Worm (Caenorhabditis elegans) whole organism, L4 larva: Measurements from ENCODE around the gene snf-5.

Experiments used
- D1046.2 ChIP-seq: fragments of 200-800 bp; sonication (Bioruptor generic); IDR thresholded peaks from 2 replicates; pipeline ENCODE4 v1.3.6; 2022; ENCODE audit warnings: missing genetic modification characterization, missing compliant biosample characterization
- F44E2.7 ChIP-seq: fragments of 200-800 bp; sonication (Bioruptor generic); IDR thresholded peaks from 2 replicates; pipeline ENCODE4 v2.1.2; 2022; ENCODE audit warnings: missing genetic modification characterization, missing compliant biosample characterization
- R02D3.7 ChIP-seq: fragments of 150-350 bp; sonication (generic microtip); optimal IDR thresholded peaks from 3 replicates; lab custom pipeline; 2014; ENCODE audit warnings: missing biosample characterization, missing genetic modification characterization
- T20F7.1 ChIP-seq: fragments of 200-800 bp; sonication (Bioruptor generic); optimal IDR thresholded peaks from 2 replicates; lab custom pipeline; 2018; ENCODE audit warnings: mild to moderate bottlenecking, missing genetic modification characterization, missing compliant biosample characterization
- Y105C5A.15 ChIP-seq: fragments of 200-800 bp; sonication (Bioruptor generic); IDR thresholded peaks from 2 replicates; pipeline ENCODE4 v1.3.6; 2022; ENCODE audit warnings: missing genetic modification characterization, missing compliant biosample characterization
- Y5F2A.4 ChIP-seq: fragments of 200-800 bp; sonication (Bioruptor generic); optimal IDR thresholded peaks from 2 replicates; lab custom pipeline; 2018; ENCODE audit warnings: mild to moderate bottlenecking, missing genetic modification characterization, missing compliant biosample characterization
- ZK546.5 ChIP-seq, 2 experiments: sonication (generic microtip); optimal IDR thresholded peaks; 2 replicates each; lab custom pipeline; 2017; ENCODE audit warnings: missing biosample characterization in 2 of 2, missing genetic modification characterization in 2 of 2
- ceh-20 ChIP-seq: fragments of 200-800 bp; sonication (Bioruptor generic); IDR thresholded peaks from 2 replicates; pipeline ENCODE4 v1.3.6; 2022; ENCODE audit warnings: missing genetic modification reagents, missing genetic modification characterization, missing compliant biosample characterization
- ceh-32 ChIP-seq: sonication (generic microtip); optimal IDR thresholded peaks from 2 replicates; lab custom pipeline; 2016; ENCODE audit warnings: mild to moderate bottlenecking, missing genetic modification characterization, missing compliant biosample characterization; ENCODE audit not compliant: poor library complexity
- ces-1 ChIP-seq: fragments of 150-350 bp; sonication (generic microtip); optimal IDR thresholded peaks from 4 replicates; lab custom pipeline; 2014; ENCODE audit warnings: missing biosample characterization, missing genetic modification reagents, missing genetic modification characterization
- ctbp-1 ChIP-seq: fragments of 200-800 bp; sonication (Bioruptor generic); IDR thresholded peaks from 2 replicates; pipeline ENCODE4 v1.3.6; 2022; ENCODE audit warnings: missing genetic modification reagents, missing genetic modification characterization, missing compliant biosample characterization
- daf-16 ChIP-seq, 3 experiments: sonication (generic microtip); optimal IDR thresholded peaks; 2 replicates each; lab custom pipeline; 2016 to 2017; ENCODE audit warnings: missing genetic modification characterization in 3 of 3, missing genetic modification reagents in 3 of 3, mild to moderate bottlenecking in 2 of 3, missing compliant biosample characterization in 2 of 3, missing biosample characterization in 1 of 3, moderate library complexity in 1 of 3
- dmd-6 ChIP-seq: fragments of 200-800 bp; sonication (Bioruptor generic); IDR thresholded peaks from 2 replicates; pipeline ENCODE4 v1.3.6; 2022; ENCODE audit warnings: missing genetic modification reagents, missing genetic modification characterization, missing compliant biosample characterization
- dmd-9 ChIP-seq: fragments of 200-800 bp; sonication (Bioruptor generic); IDR thresholded peaks from 2 replicates; pipeline ENCODE4 v1.3.6; 2022; ENCODE audit warnings: missing genetic modification reagents, missing genetic modification characterization, missing compliant biosample characterization
- dpl-1 ChIP-seq: fragments of 150-350 bp; optimal IDR thresholded peaks from 2 replicates; lab custom pipeline; 2014; ENCODE audit warnings: missing biosample characterization, missing genetic modification reagents, missing genetic modification characterization
- dve-1 ChIP-seq: sonication (generic microtip); optimal IDR thresholded peaks from 2 replicates; lab custom pipeline; 2017; ENCODE audit warnings: antibody characterized with exemption, mild to moderate bottlenecking, missing genetic modification characterization, missing compliant biosample characterization; ENCODE audit not compliant: insufficient read depth
- egl-43 ChIP-seq: fragments of 200-800 bp; sonication (Bioruptor generic); IDR thresholded peaks from 2 replicates; pipeline ENCODE4 v1.3.6; 2022; ENCODE audit warnings: missing genetic modification reagents, missing genetic modification characterization, missing compliant biosample characterization
- gei-8 ChIP-seq: fragments of 200-800 bp; sonication (Bioruptor generic); optimal IDR thresholded peaks from 2 replicates; lab custom pipeline; 2018; ENCODE audit warnings: mild to moderate bottlenecking, missing genetic modification characterization, missing compliant biosample characterization
- hlh-11 ChIP-seq: fragments of 200-800 bp; sonication (Bioruptor generic); optimal IDR thresholded peaks from 2 replicates; lab custom pipeline; 2018; ENCODE audit warnings: mild to moderate bottlenecking, missing genetic modification characterization, missing compliant biosample characterization
- hlh-30 ChIP-seq: sonication (generic microtip); optimal IDR thresholded peaks from 2 replicates; lab custom pipeline; 2017; ENCODE audit warnings: antibody characterized with exemption, mild to moderate bottlenecking, missing genetic modification characterization, missing compliant biosample characterization; ENCODE audit not compliant: insufficient read depth
- lin-1 ChIP-seq: fragments of 200-800 bp; sonication (Bioruptor generic); IDR thresholded peaks from 2 replicates; pipeline ENCODE4 v1.3.6; 2022; ENCODE audit warnings: missing genetic modification reagents, missing genetic modification characterization, missing compliant biosample characterization
- lin-13 ChIP-seq: fragments of 150-350 bp; optimal IDR thresholded peaks from 2 replicates; lab custom pipeline; 2014; ENCODE audit warnings: missing biosample characterization, missing genetic modification reagents, missing genetic modification characterization
- lin-38 ChIP-seq: fragments of 200-800 bp; sonication (Bioruptor generic); IDR thresholded peaks from 2 replicates; pipeline ENCODE4 v1.3.6; 2022; ENCODE audit warnings: missing genetic modification reagents, missing genetic modification characterization, missing compliant biosample characterization
- madf-5 ChIP-seq, 2 experiments: fragments of 200-800 bp; sonication (Bioruptor generic); IDR thresholded peaks; 2 replicates each; pipeline ENCODE4 v1.3.6; 2022; ENCODE audit warnings: missing compliant biosample characterization in 2 of 2, missing genetic modification characterization in 2 of 2
- mdt-29 ChIP-seq: fragments of 200-800 bp; sonication (Bioruptor generic); IDR thresholded peaks from 2 replicates; pipeline ENCODE4 v1.3.6; 2022; ENCODE audit warnings: missing genetic modification reagents, missing genetic modification characterization, missing compliant biosample characterization
- mes-2 ChIP-seq: sonication (generic microtip); optimal IDR thresholded peaks from 2 replicates; lab custom pipeline; 2016; ENCODE audit warnings: missing genotype, mild to moderate bottlenecking, missing genetic modification characterization, missing compliant biosample characterization; ENCODE audit not compliant: poor library complexity, severe bottlenecking
- mxl-2 ChIP-seq: fragments of 200-800 bp; sonication (Bioruptor generic); conservative IDR thresholded peaks from 2 replicates; pipeline ENCODE4 v1.3.6; 2022; ENCODE audit warnings: missing genetic modification reagents, missing genetic modification characterization, missing compliant biosample characterization
- mxl-3 ChIP-seq: fragments of 200-800 bp; sonication (Bioruptor generic); optimal IDR thresholded peaks from 2 replicates; lab custom pipeline; 2018; ENCODE audit warnings: mild to moderate bottlenecking, missing genetic modification characterization, missing compliant biosample characterization
- nhr-102 ChIP-seq: sonication (generic microtip); optimal IDR thresholded peaks from 2 replicates; lab custom pipeline; 2016; ENCODE audit warnings: mild to moderate bottlenecking, missing genetic modification characterization, moderate library complexity, missing compliant biosample characterization
- nhr-11 ChIP-seq: fragments of 150-350 bp; optimal IDR thresholded peaks from 2 replicates; lab custom pipeline; 2014; ENCODE audit warnings: missing biosample characterization, missing genetic modification characterization
- nhr-111 ChIP-seq: fragments of 200-800 bp; sonication (Bioruptor generic); optimal IDR thresholded peaks from 2 replicates; lab custom pipeline; 2018; ENCODE audit warnings: mild to moderate bottlenecking, missing genetic modification characterization, missing compliant biosample characterization
- nhr-237 ChIP-seq: sonication (generic microtip); optimal IDR thresholded peaks from 2 replicates; lab custom pipeline; 2017; ENCODE audit warnings: missing biosample characterization, missing genetic modification characterization
- nhr-25 ChIP-seq: sonication (generic microtip); optimal IDR thresholded peaks from 2 replicates; lab custom pipeline; 2017; ENCODE audit warnings: missing genetic modification characterization, mild to moderate bottlenecking, missing compliant biosample characterization, antibody characterized with exemption, moderate library complexity, borderline replicate concordance; ENCODE audit not compliant: insufficient read depth
- nhr-28 ChIP-seq: fragments of 150-350 bp; optimal IDR thresholded peaks from 2 replicates; lab custom pipeline; 2014; ENCODE audit warnings: missing biosample characterization, missing genetic modification characterization
- nhr-41 ChIP-seq: fragments of 200-800 bp; sonication (Bioruptor generic); IDR thresholded peaks from 2 replicates; pipeline ENCODE4 v1.3.6; 2022; ENCODE audit warnings: missing genetic modification reagents, missing genetic modification characterization, missing compliant biosample characterization
- nhr-76 ChIP-seq: fragments of 150-350 bp; optimal IDR thresholded peaks from 2 replicates; lab custom pipeline; 2014; ENCODE audit warnings: missing biosample characterization, missing genetic modification characterization
- php-3 ChIP-seq: fragments of 200-800 bp; sonication (Bioruptor generic); IDR thresholded peaks from 2 replicates; pipeline ENCODE4 v1.3.6; 2022; ENCODE audit warnings: missing genetic modification reagents, missing genetic modification characterization, missing compliant biosample characterization
- pqm-1 ChIP-seq: sonication (generic microtip); optimal IDR thresholded peaks from 2 replicates; lab custom pipeline; 2017; ENCODE audit warnings: missing biosample characterization, missing genetic modification characterization
- saeg-2 ChIP-seq: fragments of 200-800 bp; sonication (Bioruptor generic); IDR thresholded peaks from 2 replicates; pipeline ENCODE4 v1.3.6; 2022; ENCODE audit warnings: missing genetic modification reagents, missing genetic modification characterization, missing compliant biosample characterization
- tag-97 ChIP-seq: fragments of 200-800 bp; sonication (Bioruptor generic); IDR thresholded peaks from 2 replicates; pipeline ENCODE4 v1.3.6; 2022; ENCODE audit warnings: missing genetic modification characterization, missing compliant biosample characterization
- tra-1 ChIP-seq: fragments of 200-800 bp; sonication (Bioruptor generic); IDR thresholded peaks from 2 replicates; pipeline ENCODE4 v1.3.6; 2022; ENCODE audit warnings: missing genetic modification reagents, missing genetic modification characterization, missing compliant biosample characterization
- zfp-3 ChIP-seq: fragments of 200-800 bp; sonication (Bioruptor generic); conservative IDR thresholded peaks from 2 replicates; pipeline ENCODE4 v1.3.6; 2022; ENCODE audit warnings: missing genetic modification reagents, missing genetic modification characterization, missing compliant biosample characterization
- zip-2 ChIP-seq: fragments of 150-350 bp; optimal IDR thresholded peaks from 2 replicates; lab custom pipeline; 2014; ENCODE audit warnings: missing biosample characterization, missing genetic modification characterization
- ztf-11 ChIP-seq: fragments of 150-350 bp; optimal IDR thresholded peaks from 2 replicates; lab custom pipeline; 2014; ENCODE audit warnings: missing biosample characterization, missing genetic modification characterization

The snf-5 gene

ce11 chrII:12895078-12895670 is 29.6 kb upstream of the snf-5 start, which contains the start of the genes clec-62 and clec-63 (continued):
- TF ChIP-seq lin-38 (GFP tag; lab: Robert Waterston, UW) (no peak), mxl-2 (GFP tag; lab: Robert Waterston, UW) (no peak), zip-2 (tag; lab: Kevin White, UChicago) (no peak), hlh-30 (no peak), D1046.2 (GFP tag; lab: Robert Waterston, UW) (no peak), madf-5 (GFP tag; IDR thresholded peaks at IDR 0.05; lab: Robert Waterston, UW) (no peak), egl-43 (GFP tag; lab: Robert Waterston, UW) (no peak), pqm-1 (tag; lab: Kevin White, UChicago) (peak; percentile 95), nhr-111 (GFP tag; lab: Kevin White, UChicago) (no peak), ZK546.5 (tag; optimal IDR thresholded peaks at IDR 0.05; lab: Kevin White, UChicago) (no peak), Y105C5A.15 (no peak), zfp-3 (GFP tag; lab: Robert Waterston, UW) (no peak), F44E2.7 (GFP tag; lab: Robert Waterston, UW) (no peak), ceh-32 (tag; lab: Kevin White, UChicago) (no peak), ces-1 (GFP tag; lab: Kevin White, UChicago) (no peak), saeg-2 (GFP tag; lab: Robert Waterston, UW) (no peak), nhr-41 (GFP tag; lab: Robert Waterston, UW) (no peak), mes-2 (no peak), mxl-3 (no peak), dmd-6 (GFP tag; lab: Robert Waterston, UW) (peak; percentile 61), dve-1 (peak; percentile 64), nhr-28 (peak; percentile 73), ztf-11 (tag; lab: Kevin White, UChicago) (no peak), mdt-29 (GFP tag; lab: Robert Waterston, UW) (no peak)

ce11 chrII:12892407-12892806 is 26.8 kb upstream of the snf-5 start:
- no peak for TF ChIP-seq nhr-76
- no peak for TF ChIP-seq nhr-25 (tag; lab: Kevin White, UChicago)
- no peak for TF ChIP-seq lin-38 (GFP tag; lab: Robert Waterston, UW)
- no peak for TF ChIP-seq gei-8 (GFP tag; lab: Kevin White, UChicago)
- TF ChIP-seq dmd-9 (GFP tag; lab: Robert Waterston, UW), result no peak
- TF ChIP-seq tra-1 (GFP tag; lab: Robert Waterston, UW), result no peak
- no peak for TF ChIP-seq nhr-11 (tag; lab: Kevin White, UChicago)
- no peak for TF ChIP-seq ceh-32 (tag; lab: Kevin White, UChicago)
- TF ChIP-seq pqm-1 (tag; lab: Kevin White, UChicago), result peak; percentile 74
- peak; percentile 26; the same call in 1 of the 2 replicates for TF ChIP-seq dmd-6 (GFP tag; lab: Robert Waterston, UW)
- TF ChIP-seq R02D3.7 (tag; lab: Kevin White, UChicago), result no peak
- TF ChIP-seq F44E2.7 (GFP tag; lab: Robert Waterston, UW), result no peak
- TF ChIP-seq nhr-102 (tag; lab: Kevin White, UChicago), result peak; percentile 56
- TF ChIP-seq php-3 (GFP tag; lab: Robert Waterston, UW), result peak; percentile 88
- TF ChIP-seq lin-13, result no peak
- TF ChIP-seq nhr-28, result peak; percentile 74
- no peak for TF ChIP-seq dpl-1 (GFP tag; lab: Kevin White, UChicago)
- no peak for TF ChIP-seq saeg-2 (GFP tag; lab: Robert Waterston, UW)
- TF ChIP-seq dve-1, result no peak
- TF ChIP-seq ctbp-1 (GFP tag; lab: Robert Waterston, UW), result no peak
- no peak for TF ChIP-seq lin-1 (GFP tag; lab: Robert Waterston, UW)
- TF ChIP-seq tag-97 (GFP tag; lab: Robert Waterston, UW), result no peak
- no peak for TF ChIP-seq daf-16 (GFP tag; optimal IDR thresholded peaks at IDR 0.05; lab: Kevin White, UChicago)
- peak; percentile 88 for TF ChIP-seq daf-16 (tag; optimal IDR thresholded peaks at IDR 0.05; lab: Kevin White, UChicago)
- TF ChIP-seq nhr-237 (tag; lab: Kevin White, UChicago), result no peak
- TF ChIP-seq madf-5 (GFP tag; IDR thresholded peaks at IDR 0.05; lab: Robert Waterston, UW), result no peak
- TF ChIP-seq Y5F2A.4, result no peak
- no peak for TF ChIP-seq T20F7.1 (GFP tag; lab: Kevin White, UChicago)
- TF ChIP-seq hlh-11 (tag; lab: Kevin White, UChicago), result peak; percentile 27
- no peak for TF ChIP-seq mes-2
- TF ChIP-seq ceh-20 (GFP tag; lab: Robert Waterston, UW), result no peak
